Worm (Caenorhabditis elegans) whole organism, late embryonic: ENCODE data around the gene nxf-2.
A peak's percentile ranks its signal among the peaks of the same experiment; 100 is the strongest.

Experiments
- C08G9.2 ChIP-seq: sonication (generic microtip); optimal IDR thresholded peaks from 2 replicates; lab custom pipeline; 2016; ENCODE audit warnings: mild to moderate bottlenecking, missing genetic modification characterization, moderate library complexity, missing compliant biosample characterization
- T23F11.4 ChIP-seq: fragments of 200-800 bp; sonication (Bioruptor generic); optimal IDR thresholded peaks from 2 replicates; lab custom pipeline; 2018; ENCODE audit warnings: mild to moderate bottlenecking, missing genetic modification characterization, missing compliant biosample characterization
- Y22D7AL.16 ChIP-seq: sonication (generic microtip); optimal IDR thresholded peaks from 2 replicates; lab custom pipeline; 2016; ENCODE audit warnings: missing genetic modification characterization, missing compliant biosample characterization
- ahr-1 ChIP-seq: sonication (generic microtip); optimal IDR thresholded peaks from 2 replicates; lab custom pipeline; 2016; ENCODE audit warnings: missing genetic modification characterization, missing compliant biosample characterization
- ceh-14 ChIP-seq: sonication (generic microtip); optimal IDR thresholded peaks from 2 replicates; lab custom pipeline; 2016; ENCODE audit warnings: missing genotype, missing genetic modification characterization, missing compliant biosample characterization
- ceh-2 ChIP-seq: sonication (generic microtip); optimal IDR thresholded peaks from 2 replicates; lab custom pipeline; 2016; ENCODE audit warnings: missing genotype, missing genetic modification characterization, missing compliant biosample characterization
- ceh-22 ChIP-seq: sonication (generic microtip); optimal IDR thresholded peaks from 2 replicates; lab custom pipeline; 2017; ENCODE audit warnings: missing biosample characterization, missing genetic modification characterization
- ceh-24 ChIP-seq: sonication (generic microtip); optimal IDR thresholded peaks from 2 replicates; lab custom pipeline; 2016; ENCODE audit warnings: mild to moderate bottlenecking, missing genetic modification characterization, missing compliant biosample characterization
- ceh-31 ChIP-seq: sonication (generic microtip); optimal IDR thresholded peaks from 2 replicates; lab custom pipeline; 2016; ENCODE audit warnings: missing genetic modification characterization, missing compliant biosample characterization
- ceh-34 ChIP-seq: sonication (generic microtip); optimal IDR thresholded peaks from 2 replicates; lab custom pipeline; 2016; ENCODE audit warnings: mild to moderate bottlenecking, missing genetic modification characterization, missing compliant biosample characterization
- ceh-45 ChIP-seq: fragments of 200-800 bp; sonication (Bioruptor generic); IDR thresholded peaks from 2 replicates; pipeline ENCODE4 v1.3.6; 2022; ENCODE audit warnings: missing genetic modification reagents, missing genetic modification characterization, missing compliant biosample characterization
- ceh-6 ChIP-seq: fragments of 200-800 bp; sonication (Bioruptor generic); optimal IDR thresholded peaks from 2 replicates; lab custom pipeline; 2018; ENCODE audit warnings: mild to moderate bottlenecking, missing genetic modification characterization, missing compliant biosample characterization
- ceh-9 ChIP-seq: sonication (generic microtip); optimal IDR thresholded peaks from 2 replicates; lab custom pipeline; 2016; ENCODE audit warnings: mild to moderate bottlenecking, missing genetic modification characterization, inconsistent platforms, missing compliant biosample characterization
- dmd-4 ChIP-seq: sonication (generic microtip); optimal IDR thresholded peaks from 2 replicates; lab custom pipeline; 2016; ENCODE audit warnings: borderline replicate concordance, missing genetic modification characterization, missing compliant biosample characterization
- elt-2 ChIP-seq: sonication (generic microtip); optimal IDR thresholded peaks from 2 replicates; lab custom pipeline; 2016; ENCODE audit warnings: missing genetic modification reagents, missing genetic modification characterization, missing compliant biosample characterization
- eyg-1 ChIP-seq: sonication (generic microtip); optimal IDR thresholded peaks from 2 replicates; lab custom pipeline; 2016; ENCODE audit warnings: missing genotype, missing genetic modification characterization, missing compliant biosample characterization
- fax-1 ChIP-seq: sonication (generic microtip); optimal IDR thresholded peaks from 2 replicates; lab custom pipeline; 2016; ENCODE audit warnings: missing genotype, missing genetic modification characterization, missing compliant biosample characterization
- fkh-6 ChIP-seq: sonication (generic microtip); optimal IDR thresholded peaks from 2 replicates; lab custom pipeline; 2016; ENCODE audit warnings: missing genetic modification characterization, missing compliant biosample characterization
- lim-6 ChIP-seq: sonication (generic microtip); optimal IDR thresholded peaks from 2 replicates; lab custom pipeline; 2016; ENCODE audit warnings: missing genetic modification characterization, missing compliant biosample characterization
- lin-11 ChIP-seq: fragments of 200-800 bp; sonication (Bioruptor generic); optimal IDR thresholded peaks from 2 replicates; lab custom pipeline; 2018; ENCODE audit warnings: mild to moderate bottlenecking, missing genetic modification characterization, missing compliant biosample characterization
- madf-2 ChIP-seq: sonication (generic microtip); optimal IDR thresholded peaks from 2 replicates; lab custom pipeline; 2017; ENCODE audit warnings: missing genetic modification characterization, missing compliant biosample characterization
- nfya-1 ChIP-seq: sonication (generic microtip); optimal IDR thresholded peaks from 2 replicates; lab custom pipeline; 2017; ENCODE audit warnings: missing genetic modification characterization, mild to moderate bottlenecking, missing compliant biosample characterization, antibody characterized with exemption, moderate library complexity
- nhr-11 ChIP-seq: fragments of 150-350 bp; optimal IDR thresholded peaks from 2 replicates; lab custom pipeline; 2014; ENCODE audit warnings: missing biosample characterization, missing genetic modification characterization
- nhr-232 ChIP-seq: sonication (generic microtip); optimal IDR thresholded peaks from 2 replicates; lab custom pipeline; 2016; ENCODE audit warnings: missing genetic modification characterization, missing compliant biosample characterization
- odd-2 ChIP-seq: sonication (generic microtip); optimal IDR thresholded peaks from 2 replicates; lab custom pipeline; 2017; ENCODE audit warnings: antibody characterized with exemption, mild to moderate bottlenecking, missing genetic modification characterization, missing compliant biosample characterization
- pat-9 ChIP-seq: fragments of 200-800 bp; sonication (Bioruptor generic); optimal IDR thresholded peaks from 2 replicates; lab custom pipeline; 2018; ENCODE audit warnings: mild to moderate bottlenecking, missing genetic modification characterization, moderate library complexity, missing compliant biosample characterization
- pax-1 ChIP-seq: fragments of 150-350 bp; optimal IDR thresholded peaks from 2 replicates; lab custom pipeline; 2014; ENCODE audit warnings: missing biosample characterization, missing genetic modification characterization
- rnt-1 ChIP-seq: sonication (generic microtip); optimal IDR thresholded peaks from 2 replicates; lab custom pipeline; 2016; ENCODE audit warnings: missing genetic modification characterization, missing compliant biosample characterization
- tbx-2 ChIP-seq: sonication (generic microtip); optimal IDR thresholded peaks from 2 replicates; lab custom pipeline; 2016; ENCODE audit warnings: missing genetic modification characterization, missing compliant biosample characterization
- tbx-7 ChIP-seq: sonication (generic microtip); optimal IDR thresholded peaks from 2 replicates; lab custom pipeline; 2016; ENCODE audit warnings: missing genotype, missing genetic modification characterization, missing compliant biosample characterization
- ttx-3 ChIP-seq: sonication (generic microtip); optimal IDR thresholded peaks from 2 replicates; lab custom pipeline; 2016; ENCODE audit warnings: missing genetic modification reagents, missing genetic modification characterization, missing compliant biosample characterization
- unc-86 ChIP-seq: sonication (generic microtip); optimal IDR thresholded peaks from 2 replicates; lab custom pipeline; 2016; ENCODE audit warnings: missing genetic modification characterization, missing compliant biosample characterization
- zip-5 ChIP-seq: sonication (generic microtip); optimal IDR thresholded peaks from 2 replicates; lab custom pipeline; 2016; ENCODE audit warnings: missing genetic modification characterization, missing compliant biosample characterization
- ztf-16 ChIP-seq: sonication (generic microtip); optimal IDR thresholded peaks from 2 replicates; lab custom pipeline; 2017; ENCODE audit warnings: missing genetic modification characterization, missing compliant biosample characterization

Gene nxf-2

DNA sequence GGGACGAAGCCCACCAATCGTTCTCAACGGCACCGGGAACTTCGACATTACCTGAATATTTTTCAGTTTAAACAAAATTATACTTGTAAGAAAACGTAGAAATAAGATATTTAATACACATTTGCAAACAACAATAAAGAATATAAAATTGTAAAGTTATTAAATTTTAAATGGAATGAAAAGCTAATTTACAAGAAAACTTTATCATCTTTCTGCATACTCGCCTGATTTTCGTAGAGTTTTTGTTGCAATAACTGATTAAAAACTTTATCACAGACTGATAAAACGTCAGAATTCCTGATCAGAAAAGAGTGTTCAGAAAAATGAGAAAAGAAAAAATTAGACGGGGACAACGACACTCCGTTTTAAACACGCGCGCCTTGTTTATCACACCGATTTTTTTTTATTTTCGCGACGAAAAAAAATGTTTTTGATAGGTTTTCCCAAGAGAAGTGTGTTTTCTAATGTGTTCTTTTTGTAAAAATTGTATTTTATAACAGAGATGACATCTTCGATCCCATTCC, 29.7 kb upstream of the nxf-2 start, which contains the start of the genes dlat-1 and fntb-1:
Gene dlat-1 (minus strand): TSS at position 51 of the 524 bp plus-strand sequence.
Gene fntb-1 (plus strand): TSS at position 412 of the 524 bp plus-strand sequence.
- TF ChIP-seq ceh-45 (GFP tag; lab: Robert Waterston, UW) = no peak
- peak; percentile 89 for TF ChIP-seq elt-2 (tag; lab: Kevin White, UChicago)

DNA sequence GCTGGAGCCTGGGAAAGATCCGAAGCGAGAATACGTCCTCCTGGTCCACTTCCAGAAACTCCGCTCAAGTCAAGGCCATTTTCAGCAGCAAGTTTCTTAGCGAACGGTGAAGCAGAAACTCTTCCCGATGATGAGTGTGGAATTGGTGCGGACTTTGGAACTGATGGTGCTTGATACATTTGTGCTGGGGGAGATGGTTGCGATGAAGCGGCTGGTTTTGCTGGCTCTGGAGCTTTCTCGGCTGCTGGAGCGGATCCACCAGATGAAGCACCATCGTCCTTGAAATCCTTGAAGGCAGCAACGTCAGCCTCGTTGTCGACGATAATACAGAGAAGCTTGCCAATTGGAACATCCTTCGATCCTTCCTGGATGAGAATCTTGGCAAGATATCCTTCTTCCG, 28.8 kb upstream of the nxf-2 start:
- TF ChIP-seq T23F11.4 (GFP tag; lab: Kevin White, UChicago) (no peak), Y22D7AL.16 (no peak), rnt-1 (tag; lab: Kevin White, UChicago) (no peak), nhr-11 (tag; lab: Kevin White, UChicago) (no peak), nfya-1 (tag; lab: Kevin White, UChicago) (no peak), ztf-16 (tag; lab: Kevin White, UChicago) (no peak), ahr-1 (tag; lab: Kevin White, UChicago) (no peak), odd-2 (tag; lab: Kevin White, UChicago) (no peak), zip-5 (tag; lab: Kevin White, UChicago) (no peak), nhr-232 (tag; lab: Kevin White, UChicago) (no peak), tbx-7 (tag; lab: Kevin White, UChicago) (no peak), madf-2 (tag; lab: Kevin White, UChicago) (no peak), ceh-24 (tag; lab: Kevin White, UChicago) (no peak), fkh-6 (tag; lab: Kevin White, UChicago) (no peak), lin-11 (tag; lab: Kevin White, UChicago) (no peak), eyg-1 (tag; lab: Kevin White, UChicago) (no peak)

DNA sequence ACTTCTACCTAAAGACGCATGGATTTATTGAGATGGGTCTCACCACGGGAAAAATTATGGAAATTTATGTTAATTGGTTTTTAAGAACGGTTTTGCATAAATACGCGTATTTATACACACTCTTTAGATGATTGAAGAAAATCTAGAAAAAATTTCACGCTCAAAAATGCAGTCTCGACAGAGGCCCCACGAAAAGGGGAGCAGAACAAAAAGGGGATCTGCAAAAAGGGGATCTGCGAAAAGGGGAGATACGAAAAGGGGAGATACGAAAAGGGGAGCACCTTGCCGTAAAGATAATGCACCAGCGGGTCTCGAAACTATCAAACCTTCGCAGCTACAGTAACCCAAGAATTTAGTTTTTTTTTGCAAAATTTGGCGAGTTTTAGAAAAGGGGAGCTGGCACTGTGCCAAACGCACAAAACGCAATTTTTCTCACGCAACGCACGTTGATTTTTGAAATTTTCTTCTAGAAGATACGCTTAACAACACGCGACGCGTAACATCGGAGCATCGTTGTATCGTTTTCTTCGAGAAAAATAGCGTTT, 25.9 kb upstream of the nxf-2 start:
- TF ChIP-seq lim-6 (tag; lab: Kevin White, UChicago) (peak; percentile 50), ceh-14 (peak; percentile 50), tbx-2 (tag; lab: Kevin White, UChicago) (peak; percentile 72), dmd-4 (tag; lab: Kevin White, UChicago) (peak; percentile 34), C08G9.2 (peak; percentile 68), rnt-1 (tag; lab: Kevin White, UChicago) (peak; percentile 14), ceh-31 (peak; percentile 83), ceh-2 (tag; lab: Kevin White, UChicago) (peak; percentile 45), zip-5 (tag; lab: Kevin White, UChicago) (peak; percentile 23), fax-1 (tag; lab: Kevin White, UChicago) (peak; percentile 25), tbx-7 (tag; lab: Kevin White, UChicago) (peak; percentile 25)

DNA sequence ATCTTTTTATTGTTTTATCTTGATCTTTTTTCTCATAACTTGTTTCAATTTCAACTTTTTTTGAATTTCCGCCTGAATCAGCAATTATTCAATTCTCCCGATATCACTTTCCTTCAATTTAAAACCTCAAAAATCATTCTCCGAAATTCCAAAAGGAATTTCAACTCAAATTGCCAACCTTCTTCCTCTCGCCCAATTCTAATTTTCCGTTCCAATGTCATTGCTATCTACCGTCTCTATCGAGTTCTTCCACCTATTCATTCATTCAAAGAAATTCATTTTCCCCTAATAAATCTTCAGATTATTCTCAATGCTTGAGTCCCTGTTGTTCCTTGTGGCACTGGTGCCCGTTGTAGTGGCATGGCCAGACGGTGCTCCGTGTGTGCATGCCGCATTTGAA, 23.2 kb upstream of the nxf-2 start, which contains the start of gene F23B12.4:
Gene F23B12.4 (plus strand): TSS at position 301 of the 400 bp plus-strand sequence.
- no peak for TF ChIP-seq ahr-1 (tag; lab: Kevin White, UChicago)
- no peak for TF ChIP-seq ceh-9
- no peak for TF ChIP-seq pax-1
- TF ChIP-seq pat-9 (tag; lab: Kevin White, UChicago) = no peak

DNA sequence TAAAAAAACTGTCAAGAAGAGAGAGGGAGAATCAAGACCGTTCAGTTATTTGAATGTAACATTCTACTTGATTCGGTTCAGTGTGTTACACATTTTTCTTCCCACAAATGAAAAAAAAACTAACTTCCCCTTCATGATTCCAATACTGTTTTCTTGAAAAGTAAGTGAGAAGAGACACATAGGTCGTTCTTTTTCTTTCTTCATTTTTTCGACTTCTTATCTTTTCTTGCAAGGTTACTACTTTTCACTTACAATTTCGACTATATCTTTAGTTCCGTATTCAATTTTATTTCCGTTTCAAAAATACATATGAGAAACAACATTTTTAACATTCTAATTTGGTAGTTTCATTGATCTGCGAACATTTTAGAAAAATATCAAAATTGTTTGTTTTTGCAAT, 21.6 kb upstream of the nxf-2 start:
- TF ChIP-seq ttx-3 (tag; lab: Kevin White, UChicago) (no peak), ceh-9 (no peak), unc-86 (tag; lab: Kevin White, UChicago) (no peak), ceh-2 (tag; lab: Kevin White, UChicago) (no peak), ceh-22 (tag; lab: Kevin White, UChicago) (no peak), ceh-34 (tag; lab: Kevin White, UChicago) (no peak), dmd-4 (tag; lab: Kevin White, UChicago) (no peak), ceh-6 (GFP tag; lab: Kevin White, UChicago) (no peak)
